Fruit fly (Drosophila melanogaster): ENCODE results near the gene SelR.
A peak's percentile ranks its signal among the peaks of the same experiment; 100 is the strongest.

SelR gene

DNA sequence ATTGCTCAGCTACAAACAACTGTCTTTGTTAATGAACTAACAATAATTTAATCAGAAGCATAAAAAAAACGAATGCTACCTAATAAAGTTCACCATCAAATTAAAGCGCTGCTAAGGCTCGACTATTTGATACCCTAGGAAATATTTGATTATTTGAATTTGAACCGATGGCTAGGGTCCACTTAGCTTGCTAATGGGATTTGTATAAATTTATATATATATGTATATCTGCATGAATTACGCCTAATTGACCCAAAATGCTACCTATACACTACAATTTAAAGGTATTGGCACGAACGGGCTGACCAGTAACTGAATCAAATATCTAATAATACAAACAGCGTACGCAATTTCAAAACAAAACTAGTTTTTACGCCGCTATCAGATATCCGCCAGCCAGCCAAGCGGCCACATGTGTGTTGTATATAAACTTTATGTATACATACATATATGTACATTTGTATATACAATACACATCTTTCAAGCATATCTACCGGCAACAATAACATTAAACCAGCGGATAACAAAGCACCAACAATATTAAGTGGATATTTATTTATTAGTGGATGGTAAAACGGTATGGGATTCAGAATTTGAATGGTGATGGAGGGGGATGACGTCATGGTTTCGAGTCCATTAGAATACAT lies 15.7 kb upstream of the SelR start:
- no peak for TF ChIP-seq Blimp-1 (GFP tag; optimal IDR thresholded peaks at IDR 0.05)
- TF ChIP-seq fd59A (GFP tag; optimal IDR thresholded peaks at IDR 0.05), result no peak
- no peak for TF ChIP-seq CG10669 (GFP tag; optimal IDR thresholded peaks at IDR 0.05)
- no peak for TF ChIP-seq CG8632 (GFP tag; optimal IDR thresholded peaks at IDR 0.05)
- no peak for TF ChIP-seq fd85E (GFP tag; optimal IDR thresholded peaks at IDR 0.05)
- no peak for TF ChIP-seq Ets21C (GFP tag; optimal IDR thresholded peaks at IDR 0.05)
- no peak for TF ChIP-seq Sox15 (GFP tag; optimal IDR thresholded peaks at IDR 0.05)
- TF ChIP-seq Eip78C (GFP tag), result peak; percentile 64
- no peak for TF ChIP-seq CG6808 (GFP tag; optimal IDR thresholded peaks at IDR 0.05)
- TF ChIP-seq CG32006 (GFP tag; optimal IDR thresholded peaks at IDR 0.05), result no peak
- no peak for TF ChIP-seq acj6 (GFP tag; optimal IDR thresholded peaks at IDR 0.05)
- no peak for TF ChIP-seq CG9139 (GFP tag; optimal IDR thresholded peaks at IDR 0.05)
- TF ChIP-seq spab (GFP tag; optimal IDR thresholded peaks at IDR 0.05), result no peak
- TF ChIP-seq Lpt (GFP tag; optimal IDR thresholded peaks at IDR 0.05), result no peak
- TF ChIP-seq CG7368 (GFP tag; optimal IDR thresholded peaks at IDR 0.05), result no peak
- peak; percentile 44; the same call in 1 of the 3 replicates for TF ChIP-seq CG6163 (GFP tag; IDR thresholded peaks at IDR 0.05)
- TF ChIP-seq CG6792 (GFP tag; optimal IDR thresholded peaks at IDR 0.05), result no peak
- TF ChIP-seq CG6276 (GFP tag; optimal IDR thresholded peaks at IDR 0.05), result peak; percentile 22
- TF ChIP-seq Eip93F (GFP tag; optimal IDR thresholded peaks at IDR 0.05), result no peak
- no peak for TF ChIP-seq vri (GFP tag; optimal IDR thresholded peaks at IDR 0.05)
- TF ChIP-seq Sox14 (GFP tag; optimal IDR thresholded peaks at IDR 0.05), result no peak
- no peak for TF ChIP-seq CG34406 (GFP tag; optimal IDR thresholded peaks at IDR 0.05)
- no peak for TF ChIP-seq CG8319 (GFP tag; optimal IDR thresholded peaks at IDR 0.05)
- TF ChIP-seq eg (GFP tag; IDR thresholded peaks at IDR 0.05), result peak; percentile 79
- peak; percentile 39 for TF ChIP-seq svp (GFP tag)
- TF ChIP-seq CG31627 (GFP tag; optimal IDR thresholded peaks at IDR 0.05), result no peak
- TF ChIP-seq salr (GFP tag; optimal IDR thresholded peaks at IDR 0.05), result no peak
- TF ChIP-seq Sox102F (GFP tag; optimal IDR thresholded peaks at IDR 0.05), result no peak
- no peak for TF ChIP-seq cyc (GFP tag; optimal IDR thresholded peaks at IDR 0.05)
- no peak for TF ChIP-seq Hr38 (GFP tag; optimal IDR thresholded peaks at IDR 0.05)
- peak; percentile 39; the same call in 2 of the 3 replicates for TF ChIP-seq CG8119 (GFP tag; IDR thresholded peaks at IDR 0.05)
- TF ChIP-seq Gug (GFP tag; IDR thresholded peaks at IDR 0.05), result 0 out of 2 replicates have a peak, but pooled peaks have one; percentile 24
- peak; percentile 38; the same call in 1 of the 2 replicates for TF ChIP-seq CG15336 (GFP tag; IDR thresholded peaks at IDR 0.05)
- TF ChIP-seq CG11762 (GFP tag; optimal IDR thresholded peaks at IDR 0.05; ENCODE audit: insufficient read depth), result no peak
- TF ChIP-seq CG11902 (GFP tag; optimal IDR thresholded peaks at IDR 0.05), result no peak
- TF ChIP-seq CG11294 (GFP tag; IDR thresholded peaks at IDR 0.05), result no peak
- TF ChIP-seq CG16779 (tag; optimal IDR thresholded peaks at IDR 0.05), result no peak
- no peak for TF ChIP-seq achi (GFP tag; optimal IDR thresholded peaks at IDR 0.05)
- TF ChIP-seq Hr4 (GFP tag; optimal IDR thresholded peaks at IDR 0.05), result peak; percentile 15

DNA sequence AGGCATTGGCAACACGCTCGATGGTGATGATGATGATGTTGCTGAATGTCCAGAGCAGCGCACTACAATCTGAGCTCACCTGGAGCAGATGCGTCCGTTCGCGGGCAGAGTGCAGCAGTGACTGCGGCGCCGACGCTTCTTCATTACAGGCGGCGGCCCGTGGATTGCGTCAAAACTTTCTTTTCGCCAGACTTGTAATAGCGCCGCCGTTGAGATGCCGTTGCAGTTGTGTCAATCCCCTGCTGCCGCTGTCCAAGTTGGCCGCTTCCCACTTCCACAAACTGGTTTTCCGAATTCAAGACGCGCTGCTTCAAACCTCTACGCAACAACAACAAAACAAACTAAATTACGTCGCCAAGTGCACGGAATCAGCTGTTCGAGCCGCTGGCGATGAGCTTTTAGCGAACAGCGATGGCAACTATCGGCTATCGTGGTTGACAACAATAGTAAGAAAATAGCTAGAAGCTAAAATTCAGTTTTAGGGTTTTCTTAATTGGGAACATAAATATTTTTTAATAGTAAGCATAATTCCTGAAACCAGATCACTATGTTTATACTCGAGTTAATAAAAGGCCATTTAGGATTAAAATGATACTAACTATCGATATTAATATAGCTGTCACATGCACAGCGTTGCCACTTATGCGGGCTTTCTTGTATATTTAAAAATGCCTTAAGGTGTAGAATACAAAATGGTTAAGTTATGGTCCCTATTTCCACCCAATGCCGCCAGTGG lies 13.6 kb upstream of the SelR start, which contains the start of gene Tpc1:
Tpc1 (minus strand) TSS at position 365 of the 736 bp plus-strand sequence.
- TF ChIP-seq CG6808 (GFP tag; optimal IDR thresholded peaks at IDR 0.05), result no peak
- TF ChIP-seq CG7368 (GFP tag; optimal IDR thresholded peaks at IDR 0.05), result no peak
- TF ChIP-seq Met (GFP tag; optimal IDR thresholded peaks at IDR 0.05), result peak; percentile 39
- no peak for TF ChIP-seq CG34406 (GFP tag; optimal IDR thresholded peaks at IDR 0.05)
- TF ChIP-seq CG8119 (GFP tag; IDR thresholded peaks at IDR 0.05), result no peak
- peak; percentile 9 for TF ChIP-seq Ets96B (tag; optimal IDR thresholded peaks at IDR 0.05)
- peak; percentile 85 for TF ChIP-seq vri (GFP tag; optimal IDR thresholded peaks at IDR 0.05)
- TF ChIP-seq fkh (GFP tag; optimal IDR thresholded peaks at IDR 0.05), result no peak
- TF ChIP-seq fd85E (GFP tag; optimal IDR thresholded peaks at IDR 0.05), result no peak
- no peak for TF ChIP-seq CG11902 (GFP tag; optimal IDR thresholded peaks at IDR 0.05)
- TF ChIP-seq topi (GFP tag; optimal IDR thresholded peaks at IDR 0.05), result no peak
- peak; percentile 95 for TF ChIP-seq Blimp-1 (GFP tag; optimal IDR thresholded peaks at IDR 0.05)
- no peak for TF ChIP-seq Eip93F (GFP tag; optimal IDR thresholded peaks at IDR 0.05)
- TF ChIP-seq CG11762 (GFP tag; optimal IDR thresholded peaks at IDR 0.05; ENCODE audit: insufficient read depth), result no peak
- TF ChIP-seq CG32006 (GFP tag; optimal IDR thresholded peaks at IDR 0.05), result peak; percentile 5
- no peak for TF ChIP-seq CG10631 (GFP tag; optimal IDR thresholded peaks at IDR 0.05)
- peak; percentile 80 for TF ChIP-seq CG6854 (GFP tag; optimal IDR thresholded peaks at IDR 0.05)
- peak; percentile 42 for TF ChIP-seq Sox102F (GFP tag; optimal IDR thresholded peaks at IDR 0.05)
- peak; percentile 45 for TF ChIP-seq pdm3 (GFP tag; optimal IDR thresholded peaks at IDR 0.05)
- TF ChIP-seq ss (GFP tag; optimal IDR thresholded peaks at IDR 0.05), result peak in 1 of 2 experiments; percentile 30
- TF ChIP-seq CG6276 (GFP tag; optimal IDR thresholded peaks at IDR 0.05), result no peak
- TF ChIP-seq Eip78C (GFP tag), result peak; percentile 67
- TF ChIP-seq cyc (GFP tag; optimal IDR thresholded peaks at IDR 0.05), result peak; percentile 15
- peak; percentile 50 for TF ChIP-seq lz (GFP tag; optimal IDR thresholded peaks at IDR 0.05)

All from whole organism, prepupa.